Worm (Caenorhabditis elegans): ENCODE data around the gene B0524.6.

B0524.6 gene

ce11 chrIII:1921136-1921680 is 15.8 kb upstream of the B0524.6 start (continued):
- TF ChIP-seq elt-3 (tag; optimal IDR thresholded peaks at IDR 0.05) (peak in 5 of 6 experiments; percentile 10 to 87 (median 82)), mef-2 (tag; optimal IDR thresholded peaks at IDR 0.05) (peak; percentile 95)

ce11 chrIII:1918311-1918932 is 13.0 kb upstream of the B0524.6 start:
- TF ChIP-seq sox-4 (tag; optimal IDR thresholded peaks at IDR 0.05) (peak; percentile 49), hpl-2 (GFP tag; optimal IDR thresholded peaks at IDR 0.05) (no peak), fkh-8 (tag; optimal IDR thresholded peaks at IDR 0.05) (peak; percentile 78), mdl-1 (tag; optimal IDR thresholded peaks at IDR 0.05) (no peak), dsc-1 (tag; optimal IDR thresholded peaks at IDR 0.05) (peak; percentile 71), lir-3 (tag; optimal IDR thresholded peaks at IDR 0.05; ENCODE audit: poor library complexity) (no peak), zag-1 (tag; optimal IDR thresholded peaks at IDR 0.05) (no peak), egl-13 (tag; optimal IDR thresholded peaks at IDR 0.05) (peak; percentile 57), vab-15 (tag; optimal IDR thresholded peaks at IDR 0.05) (no peak)

ce11 chrIII:1903966-1904365 is 1.5 kb downstream of the B0524.6 start:
- TF ChIP-seq nhr-237 (tag; optimal IDR thresholded peaks at IDR 0.05) (no peak), sptf-1 (tag; optimal IDR thresholded peaks at IDR 0.05) (no peak)

- TF ChIP-seq lsy-2 (tag; optimal IDR thresholded peaks at IDR 0.05) = peak; percentile 1 to 21
Observed at ce11 chrIII:1900406-1900805, 5.0 kb downstream of the B0524.6 start.

- TF ChIP-seq irx-1 (tag; optimal IDR thresholded peaks at IDR 0.05) (no peak), unc-86 (tag; optimal IDR thresholded peaks at IDR 0.05) (no peak), hlh-4 (tag; optimal IDR thresholded peaks at IDR 0.05) (no peak), isw-1 (GFP tag; IDR thresholded peaks at IDR 0.05) (no peak), ztf-11 (tag; optimal IDR thresholded peaks at IDR 0.05) (no peak), ces-1 (GFP tag; optimal IDR thresholded peaks at IDR 0.05) (no peak), nhr-12 (tag; optimal IDR thresholded peaks at IDR 0.05) (no peak), ceh-8 (GFP tag; optimal IDR thresholded peaks at IDR 0.05) (no peak), aly-2 (tag; optimal IDR thresholded peaks at IDR 0.05) (no peak), ama-1 (optimal IDR thresholded peaks at IDR 0.05) (no peak), lin-15B (tag; optimal IDR thresholded peaks at IDR 0.05) (no peak), fkh-10 (GFP tag; optimal IDR thresholded peaks at IDR 0.05) (no peak), fkh-8 (tag; optimal IDR thresholded peaks at IDR 0.05) (no peak), zip-4 (GFP tag; optimal IDR thresholded peaks at IDR 0.05) (no peak)
Observed at ce11 chrIII:1893851-1894250, 11.6 kb downstream of the B0524.6 start, which contains the start of the genes B0524.5 and B0524.2. B0524.5 (minus strand) TSS chrIII:1893890. B0524.2 (plus strand) TSS chrIII:1894057.

ce11 chrIII:1893405-1893804 is 12.0 kb downstream of the B0524.6 start:
- TF ChIP-seq fkh-8 (tag; optimal IDR thresholded peaks at IDR 0.05) (no peak), lin-35 (GFP tag; optimal IDR thresholded peaks at IDR 0.05) (no peak), nhr-85 (tag) (peak; percentile 50)

ce11 chrIII:1887354-1887753 is 18.1 kb downstream of the B0524.6 start, which contains the start of gene B0524.3:
B0524.3 (plus strand) TSS chrIII:1887654.
- no peak for TF ChIP-seq C34B4.2 (tag; optimal IDR thresholded peaks at IDR 0.05)
- no peak for TF ChIP-seq skn-1 (tag; optimal IDR thresholded peaks at IDR 0.05)
- TF ChIP-seq lin-13 (GFP tag; optimal IDR thresholded peaks at IDR 0.05) = no peak

Measured in whole organism, L1 larva.